Fruit fly (Drosophila melanogaster) whole organism, embryonic: Measurements from ENCODE around the gene CG33523.

Experiments used
- ATbp ChIP-seq: fragments of 200-800 bp; sonication (Bioruptor generic); optimal IDR thresholded peaks from 2 replicates; lab custom pipeline; 2017; ENCODE audit warnings: missing biosample characterization, mild to moderate bottlenecking, missing genetic modification characterization, missing genetic modification reagents
- CG11696 ChIP-seq: fragments of 200-800 bp; sonication (Bioruptor generic); IDR thresholded peaks from 2 replicates; pipeline ENCODE4 v1.3.6; 2022; ENCODE audit warnings: missing biosample characterization, missing genetic modification characterization
- CG11723 ChIP-seq: fragments of 200-800 bp; sonication (Bioruptor generic); optimal IDR thresholded peaks from 2 replicates; lab custom pipeline; 2017; ENCODE audit warnings: missing biosample characterization, mild to moderate bottlenecking, missing genetic modification characterization
- CG12071 ChIP-seq: fragments of 200-800 bp; sonication (Bioruptor generic); optimal IDR thresholded peaks from 3 replicates; lab custom pipeline; 2018; ENCODE audit warnings: missing biosample characterization, mild to moderate bottlenecking, missing genetic modification characterization
- CG13123 ChIP-seq: fragments of 200-800 bp; sonication (Bioruptor generic); optimal IDR thresholded peaks from 2 replicates; lab custom pipeline; 2016; ENCODE audit warnings: missing biosample characterization, missing genetic modification characterization
- CG15073 ChIP-seq: fragments of 200-800 bp; sonication (Bioruptor generic); optimal IDR thresholded peaks from 2 replicates; lab custom pipeline; 2016; ENCODE audit warnings: missing biosample characterization, missing genetic modification characterization
- CG18476 ChIP-seq: fragments of 200-800 bp; sonication (Bioruptor generic); optimal IDR thresholded peaks from 2 replicates; lab custom pipeline; 2016; ENCODE audit warnings: missing biosample characterization, mild to moderate bottlenecking, missing genetic modification characterization
- CG2120 ChIP-seq: fragments of 200-800 bp; sonication (Bioruptor generic); optimal IDR thresholded peaks from 3 replicates; lab custom pipeline; 2016; ENCODE audit warnings: missing biosample characterization, missing genetic modification characterization
- CG2875 ChIP-seq: fragments of 200-800 bp; sonication (Bioruptor generic); optimal IDR thresholded peaks from 2 replicates; lab custom pipeline; 2017; ENCODE audit warnings: missing biosample characterization, mild to moderate bottlenecking, missing genetic modification characterization, missing genetic modification reagents
- CG3407 ChIP-seq: fragments of 200-800 bp; sonication (Bioruptor generic); optimal IDR thresholded peaks from 2 replicates; lab custom pipeline; 2018; ENCODE audit warnings: missing biosample characterization, mild to moderate bottlenecking, missing genetic modification characterization
- CG34422 ChIP-seq: fragments of 200-800 bp; sonication (Bioruptor generic); IDR thresholded peaks from 3 replicates; pipeline ENCODE4 v1.3.6; 2022; ENCODE audit warnings: missing biosample characterization, missing genetic modification characterization
- CG4360 ChIP-seq: fragments of 200-800 bp; sonication (Bioruptor generic); IDR thresholded peaks from 2 replicates; pipeline ENCODE4 v1.3.6; 2022; ENCODE audit warnings: missing biosample characterization, missing genetic modification characterization
- CG6689 ChIP-seq: fragments of 200-800 bp; sonication (Bioruptor generic); IDR thresholded peaks from 2 replicates; pipeline ENCODE4 v1.3.6; 2022; ENCODE audit warnings: missing biosample characterization, missing genetic modification characterization
- CG6813 ChIP-seq: fragments of 200-800 bp; sonication (Bioruptor generic); optimal IDR thresholded peaks from 2 replicates; lab custom pipeline; 2017; ENCODE audit warnings: missing biosample characterization, missing genetic modification characterization, mild to moderate bottlenecking, moderate library complexity, missing genetic modification reagents
- CG7372 ChIP-seq: fragments of 200-800 bp; sonication (Bioruptor generic); IDR thresholded peaks from 2 replicates; pipeline ENCODE4 v1.3.6; 2022; ENCODE audit warnings: missing biosample characterization, missing genetic modification characterization
- CG7987 ChIP-seq: fragments of 200-800 bp; sonication (Bioruptor generic); optimal IDR thresholded peaks from 2 replicates; lab custom pipeline; 2018; ENCODE audit warnings: missing biosample characterization, mild to moderate bottlenecking, missing genetic modification characterization, moderate library complexity
- CG8281 ChIP-seq: fragments of 200-800 bp; sonication (Bioruptor generic); optimal IDR thresholded peaks from 2 replicates; lab custom pipeline; 2018; ENCODE audit warnings: missing biosample characterization, mild to moderate bottlenecking, missing genetic modification characterization, moderate library complexity
- CG8290 ChIP-seq, 3 experiments: fragments of 200-800 bp; sonication (Bioruptor generic); optimal IDR thresholded peaks; 2 replicates each; lab custom pipeline; 2016 to 2019; ENCODE audit warnings: missing biosample characterization in 3 of 3, missing genetic modification characterization in 3 of 3, mild to moderate bottlenecking in 2 of 3, moderate library complexity in 1 of 3
- CHES-1-like ChIP-seq: fragments of 200-800 bp; sonication (Bioruptor generic); optimal IDR thresholded peaks from 2 replicates; lab custom pipeline; 2016; ENCODE audit warnings: missing biosample characterization, missing genetic modification characterization
- Dad ChIP-seq: fragments of 200-800 bp; sonication (Bioruptor generic); optimal IDR thresholded peaks from 3 replicates; lab custom pipeline; 2016; ENCODE audit warnings: missing biosample characterization, missing genetic modification characterization
- GATAe ChIP-seq: fragments of 200-800 bp; sonication (Bioruptor generic); conservative IDR thresholded peaks from 2 replicates; pipeline ENCODE4 v1.3.6; 2022; ENCODE audit warnings: missing biosample characterization, missing genetic modification characterization
- Hr78 ChIP-seq, 2 experiments: fragments of 200-800 bp in 1 of 2; fragments of >200 bp in 1 of 2; sonication (Bioruptor generic) in 1 of 2; optimal IDR thresholded peaks; 2 replicates each; lab custom pipeline; 2017 to 2019; ENCODE audit warnings: missing biosample characterization in 2 of 2, missing genetic modification characterization in 2 of 2, mild to moderate bottlenecking in 1 of 2, moderate library complexity in 1 of 2
- Med ChIP-seq: fragments of 200-800 bp; sonication (Bioruptor generic); peaks from one replicate; lab custom pipeline; 2016; ENCODE audit warnings: missing biosample characterization, missing genetic modification characterization, mild to moderate bottlenecking, inconsistent platforms, moderate library complexity
- Opbp ChIP-seq: fragments of 200-800 bp; sonication (Bioruptor generic); IDR thresholded peaks from 3 replicates; pipeline ENCODE4 v1.3.6; 2022; ENCODE audit warnings: missing biosample characterization, missing genetic modification characterization; ENCODE audit not compliant: partially characterized antibody
- Pdp1 ChIP-seq, 2 experiments: fragments of 200-800 bp; sonication (Bioruptor generic); optimal IDR thresholded peaks; 3 replicates each; lab custom pipeline; 2016; ENCODE audit warnings: missing biosample characterization in 2 of 2, missing genetic modification characterization in 2 of 2, mild to moderate bottlenecking in 1 of 2, moderate library complexity in 1 of 2
- Xrp1 ChIP-seq: fragments of 200-800 bp; sonication (Bioruptor generic); IDR thresholded peaks from 2 replicates; pipeline ENCODE4 v1.3.6; 2022; ENCODE audit warnings: missing biosample characterization, missing genetic modification characterization
- chinmo ChIP-seq: fragments of 200-800 bp; sonication (Bioruptor generic); IDR thresholded peaks from 4 replicates; pipeline ENCODE4 v1.3.6; 2022; ENCODE audit warnings: missing biosample characterization, missing genetic modification characterization; ENCODE audit not compliant: partially characterized antibody
- fd64A ChIP-seq: fragments of 200-800 bp; sonication (Bioruptor generic); optimal IDR thresholded peaks from 3 replicates; lab custom pipeline; 2018; ENCODE audit warnings: missing biosample characterization, mild to moderate bottlenecking, missing genetic modification characterization
- gcm ChIP-seq: fragments of 200-800 bp; sonication (Bioruptor generic); optimal IDR thresholded peaks from 2 replicates; lab custom pipeline; 2019; ENCODE audit warnings: missing biosample characterization, mild to moderate bottlenecking, missing genetic modification characterization, moderate library complexity
- gro ChIP-seq: fragments of 200-800 bp; sonication (Bioruptor generic); optimal IDR thresholded peaks from 2 replicates; lab custom pipeline; 2016; ENCODE audit warnings: missing biosample characterization, missing genetic modification characterization
- jing ChIP-seq: fragments of 200-800 bp; sonication (Bioruptor generic); optimal IDR thresholded peaks from 2 replicates; lab custom pipeline; 2018; ENCODE audit warnings: missing biosample characterization, mild to moderate bottlenecking, missing genetic modification characterization
- klu ChIP-seq: fragments of 200-800 bp; sonication (Bioruptor generic); IDR thresholded peaks from 2 replicates; pipeline ENCODE4 v1.3.6; 2022; ENCODE audit warnings: missing biosample characterization, missing genetic modification characterization
- mirr ChIP-seq: fragments of 200-800 bp; sonication (Bioruptor generic); optimal IDR thresholded peaks from 3 replicates; lab custom pipeline; 2018; ENCODE audit warnings: missing biosample characterization, mild to moderate bottlenecking, missing genetic modification characterization
- nerfin-2 ChIP-seq: fragments of 200-800 bp; sonication (Bioruptor generic); IDR thresholded peaks from 2 replicates; pipeline ENCODE4 v1.3.6; 2022; ENCODE audit warnings: missing biosample characterization, missing genetic modification characterization; ENCODE audit not compliant: partially characterized antibody
- org-1 ChIP-seq: fragments of 200-800 bp; sonication (Bioruptor generic); optimal IDR thresholded peaks from 2 replicates; lab custom pipeline; 2017; ENCODE audit warnings: missing biosample characterization, missing genetic modification characterization
- row ChIP-seq: fragments of 200-800 bp; sonication (Bioruptor generic); IDR thresholded peaks from 3 replicates; pipeline ENCODE4 v1.3.6; 2022; ENCODE audit warnings: missing biosample characterization, missing genetic modification characterization
- sna ChIP-seq: fragments of 200-800 bp; sonication (Bioruptor generic); IDR thresholded peaks from 2 replicates; pipeline ENCODE4 v1.3.6; 2022; ENCODE audit warnings: missing biosample characterization, missing genetic modification characterization; ENCODE audit not compliant: partially characterized antibody
- sqz ChIP-seq: fragments of 200-800 bp; sonication (Bioruptor generic); optimal IDR thresholded peaks from 3 replicates; lab custom pipeline; 2018; ENCODE audit warnings: missing biosample characterization, mild to moderate bottlenecking, missing genetic modification characterization
- z ChIP-seq: fragments of 200-800 bp; sonication (Bioruptor generic); IDR thresholded peaks from 3 replicates; pipeline ENCODE4 v1.3.6; 2022; ENCODE audit warnings: missing biosample characterization, missing genetic modification characterization

Gene CG33523

DNA sequence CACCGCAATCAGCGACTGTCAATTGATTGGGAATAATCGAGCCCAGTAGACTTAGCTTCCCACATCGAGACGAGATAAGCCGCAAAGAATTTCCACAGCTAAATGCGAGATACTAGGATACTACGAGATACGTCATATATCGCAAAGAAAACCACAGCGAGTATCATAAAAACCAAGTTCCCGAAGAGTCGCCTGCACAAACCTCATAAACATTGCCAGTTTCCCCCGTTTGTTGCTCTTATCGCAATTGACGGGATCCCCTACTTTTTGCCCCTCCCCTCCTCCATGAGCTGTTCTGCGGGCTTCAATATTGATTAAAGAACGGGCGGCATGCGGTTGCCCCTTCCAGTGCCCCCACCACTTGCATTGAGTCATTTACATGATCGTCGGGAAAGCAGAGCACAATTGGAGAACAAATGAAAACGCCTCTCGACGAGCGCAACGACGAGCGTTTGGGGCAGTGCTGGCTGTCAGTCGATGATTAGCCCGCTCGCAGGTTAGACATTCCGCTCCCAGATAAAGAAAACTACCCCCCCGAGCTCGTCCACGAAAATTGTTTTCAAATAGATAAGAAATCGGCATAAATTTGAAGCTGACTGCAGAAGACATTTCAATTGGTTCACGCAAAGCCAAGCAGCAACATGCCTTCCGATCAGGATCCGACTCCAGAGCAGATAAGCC lies 1.5 kb upstream of the CG33523 start, which contains the start of gene CG32407 (continued):
- TF ChIP-seq row (GFP tag; lab: Robert Waterston, UW) (peak; percentile 23; the same call in 1 of the 3 replicates), nerfin-2 (GFP tag; lab: Robert Waterston, UW) (no peak), CG11723 (peak; percentile 18), CG6689 (GFP tag; lab: Robert Waterston, UW) (no peak), chinmo (GFP tag; lab: Robert Waterston, UW) (peak; percentile 88; the same call in 3 of the 4 replicates), CG15073 (GFP tag; lab: Kevin White, UChicago) (no peak), CG2120 (GFP tag; lab: Kevin White, UChicago) (no peak), Dad (no peak), CG8281 (tag; lab: Kevin White, UChicago) (peak; percentile 87), CG13123 (no peak), klu (GFP tag; lab: Robert Waterston, UW) (no peak), CG12071 (GFP tag; lab: Kevin White, UChicago) (peak; percentile 9), GATAe (GFP tag; lab: Robert Waterston, UW) (peak; percentile 60), Xrp1 (GFP tag; lab: Robert Waterston, UW) (0 out of 2 replicates have a peak, but pooled peaks have one; percentile 20), fd64A (GFP tag; lab: Kevin White, UChicago) (peak; percentile 16), CG7987 (GFP tag; lab: Kevin White, UChicago) (peak; percentile 26), sqz (peak; percentile 4), Pdp1 (GFP tag; optimal IDR thresholded peaks at IDR 0.05; lab: Kevin White, UChicago) (peak in 1 of 2 experiments; percentile 19), jing (GFP tag; lab: Kevin White, UChicago) (no peak), ATbp (GFP tag; lab: Kevin White, UChicago) (peak; percentile 60), CG11696 (no peak), CG2875 (GFP tag; lab: Kevin White, UChicago) (peak; percentile 25), Med (GFP tag; lab: Kevin White, UChicago) (peak; percentile 47), CG6813 (GFP tag; lab: Kevin White, UChicago) (peak; percentile 2), CG8290 (GFP tag; optimal IDR thresholded peaks at IDR 0.05; lab: Kevin White, UChicago) (no peak), CG8290 (tag; optimal IDR thresholded peaks at IDR 0.05; lab: Kevin White, UChicago) (peak in 1 of 2 experiments; percentile 3), CG3407 (peak; percentile 34), org-1 (GFP tag; lab: Kevin White, UChicago) (no peak), CG18476 (no peak), CG7372 (no peak), z (GFP tag; lab: Robert Waterston, UW) (peak; percentile 85), mirr (GFP tag; lab: Kevin White, UChicago) (peak; percentile 53), gro (GFP tag; lab: Kevin White, UChicago) (no peak), CG4360 (GFP tag; lab: Robert Waterston, UW) (0 out of 2 replicates have a peak, but pooled peaks have one; percentile 9), gcm (GFP tag; lab: Kevin White, UChicago) (peak; percentile 94), sna (GFP tag; lab: Robert Waterston, UW) (0 out of 2 replicates have a peak, but pooled peaks have one; percentile 45), Opbp (0 out of 3 replicates have a peak, but pooled peaks have one; percentile 15), CHES-1-like (no peak), Hr78 (GFP tag; optimal IDR thresholded peaks at IDR 0.05; lab: Kevin White, UChicago) (peak in 1 of 2 experiments; percentile 4), CG34422 (no peak)
